Fruit fly (Drosophila melanogaster): ENCODE data around the gene CG13300.
A peak's percentile ranks its signal among the peaks of the same experiment; 100 is the strongest.

CG13300 gene

DNA sequence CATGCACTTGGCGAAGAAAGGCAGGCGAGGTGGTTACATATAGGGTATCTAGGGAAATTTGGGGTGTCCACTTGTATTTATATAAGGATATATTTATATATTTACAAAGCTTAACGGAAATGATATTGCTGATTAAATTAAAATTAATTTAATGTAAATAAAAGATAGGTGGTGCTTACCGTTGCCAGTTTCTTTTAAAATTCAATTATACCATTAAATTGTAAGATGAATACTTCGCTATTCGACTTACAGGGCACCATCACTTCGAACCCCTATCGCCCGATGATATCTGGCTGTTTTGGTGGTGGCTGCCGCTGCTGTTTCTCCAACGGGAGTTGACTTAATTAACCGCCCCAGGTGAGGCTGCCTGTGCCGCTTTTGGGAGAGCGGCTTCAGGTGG lies 36.5 kb downstream of the CG13300 start:
- no peak for TF ChIP-seq ss (GFP tag; optimal IDR thresholded peaks at IDR 0.05)
- TF ChIP-seq Gug (GFP tag; IDR thresholded peaks at IDR 0.05) = no peak
- no peak for TF ChIP-seq CG3032 (tag; optimal IDR thresholded peaks at IDR 0.05)
- peak; percentile 4 for TF ChIP-seq esn (GFP tag; optimal IDR thresholded peaks at IDR 0.05)
- TF ChIP-seq achi (GFP tag; optimal IDR thresholded peaks at IDR 0.05) = peak; percentile 6
- TF ChIP-seq CG6163 (GFP tag; IDR thresholded peaks at IDR 0.05) = no peak
- TF ChIP-seq vri (GFP tag; optimal IDR thresholded peaks at IDR 0.05) = no peak
- TF ChIP-seq net (GFP tag; optimal IDR thresholded peaks at IDR 0.05) = no peak
- no peak for TF ChIP-seq dsx (GFP tag; optimal IDR thresholded peaks at IDR 0.05; ENCODE audit: poor library complexity, severe bottlenecking)
- TF ChIP-seq CG6854 (GFP tag; optimal IDR thresholded peaks at IDR 0.05) = no peak
- no peak for TF ChIP-seq Ets96B (tag; optimal IDR thresholded peaks at IDR 0.05)
- TF ChIP-seq CG6276 (GFP tag; optimal IDR thresholded peaks at IDR 0.05) = no peak
- TF ChIP-seq Eip78C (GFP tag) = peak; percentile 50
- TF ChIP-seq lz (GFP tag; optimal IDR thresholded peaks at IDR 0.05) = no peak
- peak; percentile 12 for TF ChIP-seq Met (GFP tag; optimal IDR thresholded peaks at IDR 0.05)
- no peak for TF ChIP-seq Sox15 (GFP tag; optimal IDR thresholded peaks at IDR 0.05)
- no peak for TF ChIP-seq fkh (GFP tag; optimal IDR thresholded peaks at IDR 0.05)
- TF ChIP-seq CG6792 (GFP tag; optimal IDR thresholded peaks at IDR 0.05) = no peak
- no peak for TF ChIP-seq CG10669 (GFP tag; optimal IDR thresholded peaks at IDR 0.05)
- no peak for TF ChIP-seq Blimp-1 (GFP tag; optimal IDR thresholded peaks at IDR 0.05)
- no peak for TF ChIP-seq fd59A (GFP tag; optimal IDR thresholded peaks at IDR 0.05)
- TF ChIP-seq CG9139 (GFP tag; optimal IDR thresholded peaks at IDR 0.05) = no peak
- TF ChIP-seq CG32006 (GFP tag; optimal IDR thresholded peaks at IDR 0.05) = no peak
- TF ChIP-seq svp (GFP tag) = peak; percentile 19
- peak; percentile 6 for TF ChIP-seq CG34406 (GFP tag; optimal IDR thresholded peaks at IDR 0.05)
- no peak for TF ChIP-seq Hr4 (GFP tag; optimal IDR thresholded peaks at IDR 0.05)

DNA sequence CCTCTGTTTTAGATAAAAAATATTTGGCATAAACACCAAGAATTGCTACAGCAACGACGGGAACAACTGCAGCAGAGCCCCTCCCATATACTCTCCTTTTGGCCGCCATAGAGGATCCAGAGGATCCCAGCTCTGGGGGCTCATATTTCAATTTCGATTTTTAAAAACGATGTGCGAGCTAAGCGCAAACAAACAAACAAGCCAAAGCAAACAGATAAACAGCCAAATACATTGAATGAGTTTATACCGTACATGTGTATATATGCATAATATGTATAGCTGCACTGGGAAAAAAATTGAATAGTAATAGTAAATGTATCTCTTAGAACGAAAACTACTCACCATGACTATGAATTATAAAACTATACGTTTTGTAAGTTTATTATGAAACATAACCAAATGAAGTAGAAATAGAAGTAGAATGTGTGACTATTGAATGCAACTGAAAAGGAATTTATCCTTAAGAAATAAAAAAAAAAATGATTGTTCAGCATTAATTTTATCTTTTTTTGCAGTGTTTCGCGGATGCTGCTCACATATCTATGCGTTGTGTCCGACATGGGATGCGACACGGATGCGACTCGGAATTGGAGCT lies 40.1 kb downstream of the CG13300 start:
- TF ChIP-seq CG11902 (GFP tag; optimal IDR thresholded peaks at IDR 0.05) (no peak), CG16779 (tag; optimal IDR thresholded peaks at IDR 0.05) (no peak), Sox15 (GFP tag; optimal IDR thresholded peaks at IDR 0.05) (no peak), Eip93F (GFP tag; optimal IDR thresholded peaks at IDR 0.05) (no peak), CG6276 (GFP tag; optimal IDR thresholded peaks at IDR 0.05) (no peak), CG4318 (GFP tag; optimal IDR thresholded peaks at IDR 0.05) (no peak), pdm3 (GFP tag; optimal IDR thresholded peaks at IDR 0.05) (peak; percentile 21), CG6163 (GFP tag; IDR thresholded peaks at IDR 0.05) (0 out of 3 replicates have a peak, but pooled peaks have one; percentile 26), CG7368 (GFP tag; optimal IDR thresholded peaks at IDR 0.05) (no peak), Smox (GFP tag; optimal IDR thresholded peaks at IDR 0.05) (peak; percentile 2), Met (GFP tag; optimal IDR thresholded peaks at IDR 0.05) (peak; percentile 7), CG11762 (GFP tag; optimal IDR thresholded peaks at IDR 0.05; ENCODE audit: insufficient read depth) (peak; percentile 30), spab (GFP tag; optimal IDR thresholded peaks at IDR 0.05) (peak; percentile 2), CG10669 (GFP tag; optimal IDR thresholded peaks at IDR 0.05) (peak; percentile 35), Sox14 (GFP tag; optimal IDR thresholded peaks at IDR 0.05) (no peak), fkh (GFP tag; optimal IDR thresholded peaks at IDR 0.05) (no peak), lz (GFP tag; optimal IDR thresholded peaks at IDR 0.05) (no peak), Ets21C (GFP tag; optimal IDR thresholded peaks at IDR 0.05) (no peak), Hr39 (GFP tag; optimal IDR thresholded peaks at IDR 0.05) (no peak), OdsH (GFP tag; optimal IDR thresholded peaks at IDR 0.05) (peak; percentile 3), Lpt (GFP tag; optimal IDR thresholded peaks at IDR 0.05) (no peak), Eip78C (GFP tag) (peak; percentile 90), achi (GFP tag; optimal IDR thresholded peaks at IDR 0.05) (no peak), CG1621 (tag; optimal IDR thresholded peaks at IDR 0.05) (no peak), net (GFP tag; optimal IDR thresholded peaks at IDR 0.05) (no peak), CG6792 (GFP tag; optimal IDR thresholded peaks at IDR 0.05) (no peak), Eip75B (GFP tag; optimal IDR thresholded peaks at IDR 0.05) (peak; percentile 5), svp (GFP tag) (peak; percentile 85), CG15336 (GFP tag; IDR thresholded peaks at IDR 0.05) (no peak), vri (GFP tag; optimal IDR thresholded peaks at IDR 0.05) (no peak), CG6808 (GFP tag; optimal IDR thresholded peaks at IDR 0.05) (no peak), CG8632 (GFP tag; optimal IDR thresholded peaks at IDR 0.05) (no peak), acj6 (GFP tag; optimal IDR thresholded peaks at IDR 0.05) (no peak), eg (GFP tag; IDR thresholded peaks at IDR 0.05) (no peak), Hr4 (GFP tag; optimal IDR thresholded peaks at IDR 0.05) (no peak), salr (GFP tag; optimal IDR thresholded peaks at IDR 0.05) (no peak), dsx (GFP tag; optimal IDR thresholded peaks at IDR 0.05; ENCODE audit: poor library complexity, severe bottlenecking) (peak; percentile 20), esn (GFP tag; optimal IDR thresholded peaks at IDR 0.05) (peak; percentile 33)
